Fruit fly (Drosophila melanogaster): ENCODE measurements around the gene CG42789.

The CG42789 gene

dm6 chr3R:26801427-26802160 is 17.6 kb upstream of the CG42789 start:
- TF ChIP-seq CG14655 (GFP tag; optimal IDR thresholded peaks at IDR 0.05) (no peak), CG9948 (tag; optimal IDR thresholded peaks at IDR 0.05) (no peak), CG4496 (GFP tag; IDR thresholded peaks at IDR 0.05) (no peak), gl (tag; optimal IDR thresholded peaks at IDR 0.05) (no peak), rn (GFP tag; IDR thresholded peaks at IDR 0.05) (no peak), CG8159 (tag; optimal IDR thresholded peaks at IDR 0.05) (peak; percentile 10), CG17806 (tag; optimal IDR thresholded peaks at IDR 0.05) (no peak), CG8301 (tag; optimal IDR thresholded peaks at IDR 0.05) (peak; percentile 4), fd96Ca (GFP tag; IDR thresholded peaks at IDR 0.05) (no peak), Ets98B (GFP tag; IDR thresholded peaks at IDR 0.05) (no peak), CG10348 (GFP tag; IDR thresholded peaks at IDR 0.05) (no peak), EcR (GFP tag; optimal IDR thresholded peaks at IDR 0.05) (no peak), Snoo (tag; optimal IDR thresholded peaks at IDR 0.05) (no peak), CG12605 (GFP tag; IDR thresholded peaks at IDR 0.05) (no peak), CG34367 (tag; optimal IDR thresholded peaks at IDR 0.05) (no peak)

- TF ChIP-seq EcR (GFP tag; optimal IDR thresholded peaks at IDR 0.05) (no peak), CG17806 (tag; optimal IDR thresholded peaks at IDR 0.05) (peak; percentile 74), CG32121 (GFP tag; IDR thresholded peaks at IDR 0.05) (peak; percentile 88), CG4496 (GFP tag; IDR thresholded peaks at IDR 0.05) (peak; percentile 82), Pif1B (GFP tag; optimal IDR thresholded peaks at IDR 0.05) (peak; percentile 64), CG14655 (GFP tag; optimal IDR thresholded peaks at IDR 0.05) (peak; percentile 90), CG8159 (tag; optimal IDR thresholded peaks at IDR 0.05) (peak; percentile 77), fd96Ca (GFP tag; IDR thresholded peaks at IDR 0.05) (peak; percentile 78), CG8301 (tag; optimal IDR thresholded peaks at IDR 0.05) (peak; percentile 87), rn (GFP tag; IDR thresholded peaks at IDR 0.05) (peak; percentile 59; the same call in 1 of the 2 replicates), CG12605 (GFP tag; IDR thresholded peaks at IDR 0.05) (no peak), CG9948 (tag; optimal IDR thresholded peaks at IDR 0.05) (peak; percentile 76), CG15710 (tag; optimal IDR thresholded peaks at IDR 0.05) (peak; percentile 78), CG34367 (tag; optimal IDR thresholded peaks at IDR 0.05) (peak; percentile 45), CG10348 (GFP tag; IDR thresholded peaks at IDR 0.05) (peak; percentile 47; the same call in 1 of the 2 replicates), CG13204 (GFP tag; optimal IDR thresholded peaks at IDR 0.05) (no peak), D1 (tag; optimal IDR thresholded peaks at IDR 0.05) (peak; percentile 39), Snoo (tag; optimal IDR thresholded peaks at IDR 0.05) (no peak), Ets98B (GFP tag; IDR thresholded peaks at IDR 0.05) (peak; percentile 73), Pif1A (GFP tag; optimal IDR thresholded peaks at IDR 0.05) (peak; percentile 79), gl (tag; optimal IDR thresholded peaks at IDR 0.05) (peak; percentile 35)
These were observed 15.6 kb upstream of the CG42789 start for dm6 chr3R:26799535-26800111.

dm6 chr3R:26798469-26799178 is 14.6 kb upstream of the CG42789 start, which contains the start of gene Tl:
Tl (plus strand) TSS chr3R:26799041.
- TF ChIP-seq CG8301 (tag; optimal IDR thresholded peaks at IDR 0.05) (no peak), CG9948 (tag; optimal IDR thresholded peaks at IDR 0.05) (peak; percentile 26), CG32121 (GFP tag; IDR thresholded peaks at IDR 0.05) (0 out of 2 replicates have a peak, but pooled peaks have one; percentile 15), CG17806 (tag; optimal IDR thresholded peaks at IDR 0.05) (no peak), Pif1A (GFP tag; optimal IDR thresholded peaks at IDR 0.05) (no peak), CG8159 (tag; optimal IDR thresholded peaks at IDR 0.05) (peak; percentile 19), Ets98B (GFP tag; IDR thresholded peaks at IDR 0.05) (peak; percentile 63), rn (GFP tag; IDR thresholded peaks at IDR 0.05) (0 out of 2 replicates have a peak, but pooled peaks have one; percentile 8), CG14655 (GFP tag; optimal IDR thresholded peaks at IDR 0.05) (peak; percentile 25), CG4496 (GFP tag; IDR thresholded peaks at IDR 0.05) (peak; percentile 68), CG12605 (GFP tag; IDR thresholded peaks at IDR 0.05) (no peak; the same call in 1 of the 2 replicates), fd96Ca (GFP tag; IDR thresholded peaks at IDR 0.05) (peak; percentile 45; the same call in 1 of the 3 replicates), EcR (GFP tag; optimal IDR thresholded peaks at IDR 0.05) (peak; percentile 61), CG13204 (GFP tag; optimal IDR thresholded peaks at IDR 0.05) (no peak)

dm6 chr3R:26797748-26798468 is 13.9 kb upstream of the CG42789 start:
- TF ChIP-seq gl (tag; optimal IDR thresholded peaks at IDR 0.05) (no peak), CG4496 (GFP tag; IDR thresholded peaks at IDR 0.05) (0 out of 3 replicates have a peak, but pooled peaks have one; percentile 16), CG12605 (GFP tag; IDR thresholded peaks at IDR 0.05) (no peak), Pif1A (GFP tag; optimal IDR thresholded peaks at IDR 0.05) (no peak), EcR (GFP tag; optimal IDR thresholded peaks at IDR 0.05) (peak; percentile 88)

Data from whole organism, pupa.